Worm (Caenorhabditis elegans) whole organism, L4 larva: Measurements from ENCODE around the gene puf-8.

Experiments used
- fkh-10 ChIP-seq: fragments of 150-350 bp; optimal IDR thresholded peaks from 2 replicates; lab custom pipeline; 2014; ENCODE audit warnings: missing biosample characterization, missing genetic modification reagents, missing genetic modification characterization
- mep-1 ChIP-seq: fragments of 150-350 bp; sonication (generic microtip); optimal IDR thresholded peaks from 3 replicates; lab custom pipeline; 2014; ENCODE audit warnings: missing biosample characterization, missing genetic modification characterization
- nhr-25 ChIP-seq: sonication (generic microtip); optimal IDR thresholded peaks from 2 replicates; lab custom pipeline; 2017; ENCODE audit warnings: missing genetic modification characterization, mild to moderate bottlenecking, missing compliant biosample characterization, antibody characterized with exemption, moderate library complexity, borderline replicate concordance; ENCODE audit not compliant: insufficient read depth

puf-8 gene

ce11 chrII:7251978-7252377 is 46.1 kb downstream of the puf-8 start, which contains the start of the genes prx-13 and ada-2 (continued):
- TF ChIP-seq mep-1 (tag; lab: Kevin White, UChicago) = no peak
- no peak for TF ChIP-seq nhr-25 (tag; lab: Kevin White, UChicago)
- TF ChIP-seq fkh-10 (GFP tag; lab: Kevin White, UChicago) = no peak
- TF ChIP-seq, all 104 proteins: peak for 12
